Fruit fly (Drosophila melanogaster): Measurements from ENCODE around the gene CG3123.

The CG3123 gene

DNA sequence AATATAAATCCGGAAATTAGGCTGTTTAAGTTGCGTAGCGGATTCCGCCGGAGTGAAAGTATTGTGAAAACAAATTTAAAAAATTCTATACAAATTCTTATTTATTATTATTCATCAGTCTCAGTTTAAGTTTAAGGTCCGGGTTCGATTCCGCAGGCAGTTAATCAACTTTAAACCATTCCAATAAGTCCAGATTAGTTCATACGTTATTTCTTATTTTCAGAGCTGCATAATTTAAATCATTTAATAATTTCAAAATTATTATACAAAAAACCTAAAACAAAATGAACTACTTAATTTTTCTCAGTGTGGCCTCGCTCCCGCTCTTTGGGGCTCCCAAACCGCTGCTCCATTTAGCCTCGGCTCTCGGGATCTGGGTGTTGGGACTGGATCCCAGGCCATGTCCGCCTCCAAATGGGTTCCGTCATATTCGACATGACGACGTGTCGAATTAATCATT is 5.1 kb upstream of the CG3123 start:
- TF ChIP-seq toe (GFP tag; optimal IDR thresholded peaks at IDR 0.05) (peak; percentile 9), CG7045 (GFP tag; optimal IDR thresholded peaks at IDR 0.05) (peak; percentile 56), Crg-1 (GFP tag; optimal IDR thresholded peaks at IDR 0.05) (no peak), bab1 (GFP tag; optimal IDR thresholded peaks at IDR 0.05) (peak; percentile 12), CG5204 (GFP tag; optimal IDR thresholded peaks at IDR 0.05) (peak; percentile 32)

DNA sequence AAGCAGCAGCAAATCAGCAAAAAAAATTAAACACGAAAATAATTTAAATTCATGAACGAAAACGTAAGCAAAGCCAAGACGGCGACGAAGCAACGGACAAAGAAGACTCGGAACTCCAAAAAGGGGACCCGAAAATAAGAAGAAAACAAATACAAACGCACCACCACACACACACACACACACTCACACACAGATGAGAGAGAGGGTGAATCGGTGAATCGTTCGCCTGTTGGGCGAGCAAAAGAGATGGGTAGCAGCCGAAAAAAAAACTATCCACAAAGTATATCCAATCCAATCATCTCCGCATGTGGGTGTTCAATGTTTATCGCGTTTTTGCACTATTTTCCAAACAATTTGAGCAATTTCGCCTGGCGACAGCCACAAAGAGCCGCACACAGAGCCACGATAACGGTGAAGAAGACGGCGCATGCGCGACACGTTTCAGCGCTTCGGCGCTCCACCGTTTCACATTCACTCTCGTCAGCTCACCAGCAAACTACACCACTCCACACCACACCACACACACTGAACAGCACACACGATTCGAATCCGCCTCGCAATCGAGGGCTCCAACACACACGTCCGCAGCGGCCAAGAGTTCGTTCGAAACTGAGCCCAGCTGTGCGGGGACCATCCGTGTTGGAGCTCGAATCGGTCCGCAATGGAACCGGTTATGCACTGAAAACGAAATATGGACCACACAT is 4.5 kb upstream of the CG3123 start, which contains the start of gene Duox:
Gene Duox, minus strand, starts transcription at position 612 of the 704 bp plus-strand sequence.
- TF ChIP-seq bab1 (GFP tag; optimal IDR thresholded peaks at IDR 0.05) (no peak), pad (GFP tag; optimal IDR thresholded peaks at IDR 0.05) (peak; percentile 18), kay (GFP tag; ENCODE audit: borderline replicate concordance) (no peak), toe (GFP tag; optimal IDR thresholded peaks at IDR 0.05) (no peak), CG7045 (GFP tag; optimal IDR thresholded peaks at IDR 0.05) (no peak), CG14711 (tag; optimal IDR thresholded peaks at IDR 0.05) (no peak), CG7101 (tag; optimal IDR thresholded peaks at IDR 0.05) (no peak), ovo (GFP tag; optimal IDR thresholded peaks at IDR 0.05) (peak; percentile 13)

DNA sequence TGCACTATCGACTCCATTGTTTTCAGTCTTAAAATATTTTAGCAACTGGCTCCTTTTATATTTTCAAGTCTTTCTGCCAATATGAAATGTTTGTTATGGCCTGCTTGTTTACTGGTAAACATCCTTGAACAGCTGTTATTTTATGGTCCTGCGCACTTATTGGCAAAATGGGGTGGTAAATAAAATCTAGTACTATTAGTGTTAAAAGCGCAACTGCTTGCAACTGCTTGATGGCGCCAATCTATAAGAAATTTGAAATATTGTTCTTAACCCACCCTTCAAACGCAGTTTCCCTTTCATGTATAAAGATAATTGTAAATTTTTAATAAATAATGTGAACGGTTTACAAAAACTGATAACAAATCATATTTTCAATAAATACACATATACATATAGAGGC is 9.6 kb downstream of the CG3123 start, which contains the start of gene G6P:
Gene G6P, minus strand, starts transcription at position 88 of the 400 bp plus-strand sequence.
- TF ChIP-seq cnc (optimal IDR thresholded peaks at IDR 0.05) (no peak), CG1620 (GFP tag; optimal IDR thresholded peaks at IDR 0.05) (no peak), CG7101 (tag; optimal IDR thresholded peaks at IDR 0.05) (no peak), Hr96 (GFP tag; optimal IDR thresholded peaks at IDR 0.05) (no peak), CG5204 (GFP tag; optimal IDR thresholded peaks at IDR 0.05) (no peak), CG33017 (tag; optimal IDR thresholded peaks at IDR 0.05) (no peak), pad (GFP tag; optimal IDR thresholded peaks at IDR 0.05) (no peak), Crg-1 (GFP tag; optimal IDR thresholded peaks at IDR 0.05) (no peak), Clk (GFP tag; optimal IDR thresholded peaks at IDR 0.05) (no peak), toe (GFP tag; optimal IDR thresholded peaks at IDR 0.05) (no peak), CG11617 (GFP tag; optimal IDR thresholded peaks at IDR 0.05) (no peak), kay (GFP tag; ENCODE audit: borderline replicate concordance) (no peak)

DNA sequence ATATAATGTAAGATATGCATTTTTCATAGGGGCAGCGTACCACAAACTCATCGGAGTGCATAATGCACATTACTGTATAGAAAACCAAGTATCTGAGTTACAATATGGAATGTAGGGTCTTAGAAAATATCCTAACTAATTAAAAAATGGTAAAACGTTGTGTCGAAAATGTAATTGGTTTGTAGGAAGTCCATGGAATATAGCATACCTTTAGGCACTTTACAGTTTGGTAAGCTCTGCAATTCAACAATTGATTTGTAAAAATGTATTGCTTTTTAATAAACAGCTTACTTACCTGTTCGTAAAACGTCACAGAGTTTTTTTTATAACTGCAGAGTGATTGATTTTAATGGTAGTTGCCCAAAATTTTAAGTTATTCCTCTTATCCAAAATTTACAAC is 13.2 kb downstream of the CG3123 start, which contains the start of gene CG2964:
Gene CG2964, plus strand, starts transcription at position 301 of the 400 bp plus-strand sequence.
- TF ChIP-seq CG11617 (GFP tag; optimal IDR thresholded peaks at IDR 0.05) = no peak

DNA sequence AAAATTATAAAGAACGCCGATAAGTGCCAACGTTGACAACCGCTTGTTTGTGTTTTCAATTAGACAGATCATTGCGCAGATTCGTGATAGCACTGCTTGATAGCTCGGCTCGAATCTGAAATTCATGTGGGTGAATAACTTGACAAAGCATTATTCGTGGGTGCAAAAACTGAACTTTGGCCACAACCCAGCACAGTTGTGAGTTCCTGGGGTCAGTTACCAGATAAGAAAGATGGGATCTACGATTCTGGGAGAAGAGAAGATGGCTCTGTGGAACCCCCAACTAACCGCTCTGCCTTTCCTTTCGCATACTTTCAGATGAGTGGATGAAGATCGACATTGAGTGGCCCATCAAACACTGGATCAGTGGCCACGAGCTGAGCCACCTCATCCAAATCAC is 14.5 kb downstream of the CG3123 start:
- TF ChIP-seq tj (GFP tag; optimal IDR thresholded peaks at IDR 0.05) = no peak
- no peak for TF ChIP-seq toe (GFP tag; optimal IDR thresholded peaks at IDR 0.05)

DNA sequence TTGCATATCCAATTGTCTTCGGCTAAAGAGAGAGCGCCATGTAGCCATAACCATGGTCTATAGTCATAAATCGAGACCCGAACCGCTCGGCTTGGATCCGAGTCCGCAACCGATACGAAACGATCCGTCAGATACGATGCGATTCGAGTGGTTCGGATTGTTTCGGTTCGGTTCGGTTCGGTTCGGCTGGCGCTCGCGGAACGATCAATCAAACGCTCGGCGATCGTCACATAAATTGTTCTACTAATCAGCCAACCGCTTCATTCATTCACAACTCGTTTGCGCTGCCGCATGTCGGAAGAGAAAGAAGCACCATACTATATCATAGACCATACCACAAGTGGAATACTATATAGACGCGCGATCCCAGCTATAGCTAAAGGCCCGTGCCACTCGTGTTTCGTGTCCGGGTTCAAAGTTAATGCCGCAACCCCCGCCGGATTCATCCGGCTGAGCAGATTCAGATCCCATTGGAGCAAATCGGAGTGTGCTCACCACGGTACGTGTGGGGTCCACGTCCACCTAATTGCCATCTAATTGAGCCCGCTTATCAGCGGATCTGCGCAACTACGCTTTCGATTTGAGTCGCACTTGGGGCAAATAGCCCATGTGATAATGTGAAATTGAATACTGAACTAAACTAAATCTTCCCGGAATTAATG is 17.1 kb downstream of the CG3123 start:
- TF ChIP-seq bab1 (GFP tag; optimal IDR thresholded peaks at IDR 0.05) (peak; percentile 4), kay (GFP tag; ENCODE audit: borderline replicate concordance) (no peak), CG14711 (tag; optimal IDR thresholded peaks at IDR 0.05) (peak; percentile 21), CG5204 (GFP tag; optimal IDR thresholded peaks at IDR 0.05) (no peak), CG33017 (tag; optimal IDR thresholded peaks at IDR 0.05) (peak; percentile 4), Hr96 (GFP tag; optimal IDR thresholded peaks at IDR 0.05) (peak; percentile 24), CG1620 (GFP tag; optimal IDR thresholded peaks at IDR 0.05) (no peak), CG7101 (tag; optimal IDR thresholded peaks at IDR 0.05) (peak; percentile 17), Mnt (GFP tag; optimal IDR thresholded peaks at IDR 0.05) (peak; percentile 4), cic (GFP tag; optimal IDR thresholded peaks at IDR 0.05) (peak; percentile 63), toe (GFP tag; optimal IDR thresholded peaks at IDR 0.05) (peak; percentile 19), CG11617 (GFP tag; optimal IDR thresholded peaks at IDR 0.05) (no peak)

DNA sequence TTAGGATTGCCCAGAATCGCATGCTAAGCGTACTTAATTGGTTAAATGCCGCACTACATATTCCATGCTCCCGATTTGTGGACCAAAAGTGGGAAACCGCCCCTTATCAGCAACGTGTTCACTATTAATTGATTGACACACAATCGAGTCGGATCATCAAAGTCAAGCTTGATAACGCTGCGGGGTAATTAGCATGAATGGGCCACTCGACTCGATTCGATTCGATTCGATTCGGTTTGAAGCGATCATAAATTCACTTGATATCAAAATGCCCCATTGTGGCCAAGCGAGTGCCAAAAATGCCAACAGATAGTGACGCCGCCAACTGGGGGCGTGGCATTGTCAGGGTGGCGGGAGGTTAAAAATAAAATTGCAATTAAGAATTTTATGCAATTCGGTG is 17.7 kb downstream of the CG3123 start:
- TF ChIP-seq CG33017 (tag; optimal IDR thresholded peaks at IDR 0.05) (no peak), Hr96 (GFP tag; optimal IDR thresholded peaks at IDR 0.05) (no peak), ovo (GFP tag; optimal IDR thresholded peaks at IDR 0.05) (no peak), CG14711 (tag; optimal IDR thresholded peaks at IDR 0.05) (no peak), tj (GFP tag; optimal IDR thresholded peaks at IDR 0.05) (no peak), cic (GFP tag; optimal IDR thresholded peaks at IDR 0.05) (no peak)

DNA sequence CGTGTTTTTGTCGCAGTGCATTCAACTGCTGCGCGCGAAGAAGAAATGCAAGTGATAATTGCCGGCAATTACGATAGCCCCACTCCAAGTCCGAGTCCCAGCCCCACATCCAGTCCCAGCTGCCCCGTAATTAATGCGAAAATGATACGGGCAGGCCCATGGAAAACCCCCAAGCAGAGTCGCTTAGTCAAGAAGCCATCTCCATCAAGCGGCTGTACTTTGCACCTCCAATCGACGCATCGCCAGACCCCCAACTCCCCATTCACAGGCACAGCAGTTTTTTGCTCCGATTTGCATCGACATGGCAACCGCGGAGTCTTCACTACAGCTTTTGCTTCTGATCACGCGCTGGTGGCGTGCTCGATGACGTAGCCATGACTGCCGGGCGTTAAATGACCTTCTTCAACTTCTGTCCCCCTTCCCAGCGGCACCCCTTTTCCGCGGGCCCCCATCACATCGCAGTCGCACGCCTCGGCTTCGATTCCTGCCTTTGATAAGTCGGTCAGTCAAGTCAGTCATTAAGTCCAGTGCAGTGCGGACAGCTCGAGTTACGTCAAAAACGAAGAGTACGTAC is 19.0 kb downstream of the CG3123 start:
- no peak for TF ChIP-seq CG5204 (GFP tag; optimal IDR thresholded peaks at IDR 0.05)
- no peak for TF ChIP-seq CG12768 (GFP tag; optimal IDR thresholded peaks at IDR 0.05)
- no peak for TF ChIP-seq ovo (GFP tag; optimal IDR thresholded peaks at IDR 0.05)
- no peak for TF ChIP-seq CG1620 (GFP tag; optimal IDR thresholded peaks at IDR 0.05)
- TF ChIP-seq cnc (optimal IDR thresholded peaks at IDR 0.05) = no peak
- TF ChIP-seq CG11617 (GFP tag; optimal IDR thresholded peaks at IDR 0.05) = no peak
- no peak for TF ChIP-seq CG7045 (GFP tag; optimal IDR thresholded peaks at IDR 0.05)
- no peak for TF ChIP-seq Hr96 (GFP tag; optimal IDR thresholded peaks at IDR 0.05)
- no peak for TF ChIP-seq tj (GFP tag; optimal IDR thresholded peaks at IDR 0.05)
- no peak for TF ChIP-seq cic (GFP tag; optimal IDR thresholded peaks at IDR 0.05)
- no peak for TF ChIP-seq kay (GFP tag; ENCODE audit: borderline replicate concordance)
- TF ChIP-seq Crg-1 (GFP tag; optimal IDR thresholded peaks at IDR 0.05) = no peak
- TF ChIP-seq toe (GFP tag; optimal IDR thresholded peaks at IDR 0.05) = no peak
